Worm (Caenorhabditis elegans) whole organism, L1 larva: Measurements from ENCODE around the gene C06A8.8.

ENCODE experiments used
- ceh-82 ChIP-seq, 3 experiments: fragments of 150-350 bp in 1 of 3; sonication (generic microtip) in 2 of 3; optimal IDR thresholded peaks; 2 replicates each; lab custom pipeline; 2014 to 2017; ENCODE audit warnings: missing biosample characterization in 3 of 3, missing genetic modification characterization in 3 of 3
- ceh-88 ChIP-seq: fragments of 200-800 bp; sonication (Bioruptor generic); IDR thresholded peaks from 2 replicates; pipeline ENCODE4 v1.3.6; 2022; ENCODE audit warnings: missing genetic modification characterization, missing compliant biosample characterization
- egl-27 ChIP-seq, 2 experiments: fragments of 150-350 bp in 1 of 2; sonication (generic microtip); optimal IDR thresholded peaks; 3 replicates each; lab custom pipeline; 2017 to 2018; ENCODE audit warnings: missing biosample characterization in 2 of 2, missing genetic modification characterization in 2 of 2, missing genetic modification reagents in 2 of 2
- elt-3 ChIP-seq, 6 experiments: fragments of 150-350 bp in 1 of 6; sonication (generic microtip); optimal IDR thresholded peaks; 2 replicates each; lab custom pipeline; 2017 to 2018; ENCODE audit warnings: missing biosample characterization in 6 of 6, missing genetic modification characterization in 6 of 6, inconsistent platforms in 1 of 6
- nhr-11 ChIP-seq: fragments of 150-350 bp; optimal IDR thresholded peaks from 2 replicates; lab custom pipeline; 2014; ENCODE audit warnings: missing biosample characterization, missing genetic modification characterization
- nhr-237 ChIP-seq: fragments of 150-350 bp; optimal IDR thresholded peaks from 2 replicates; lab custom pipeline; 2014; ENCODE audit warnings: missing biosample characterization, missing genetic modification characterization
- nhr-85 ChIP-seq: sonication (generic microtip); peaks from one replicate; lab custom pipeline; 2016; ENCODE audit warnings: missing genetic modification characterization, inconsistent platforms, missing compliant biosample characterization

- TF ChIP-seq nhr-85 (tag; lab: Kevin White, UChicago) (no peak), nhr-237 (tag; lab: Kevin White, UChicago) (no peak), elt-3 (tag; optimal IDR thresholded peaks at IDR 0.05; lab: Kevin White, UChicago) (no peak), egl-27 (tag; optimal IDR thresholded peaks at IDR 0.05; lab: Kevin White, UChicago) (no peak), nhr-11 (no peak), ceh-88 (GFP tag; lab: Robert Waterston, UW) (no peak), ceh-82 (tag; optimal IDR thresholded peaks at IDR 0.05; lab: Kevin White, UChicago) (no peak)
These were observed 37.6 kb upstream of the C06A8.8 start for ce11 chrII:7809358-7809914.
